Worm (Caenorhabditis elegans): ENCODE measurements around the gene C16A11.10.

- TF ChIP-seq zag-1 (tag; optimal IDR thresholded peaks at IDR 0.05) (no peak), mdl-1 (tag; optimal IDR thresholded peaks at IDR 0.05) (no peak), C16A3.4 (tag; optimal IDR thresholded peaks at IDR 0.05) (no peak)
Measured at ce11 chrII:4226598-4227096, 4.5 kb upstream of the C16A11.10 start, which contains the start of gene C16A11.4.

Measured in whole organism, L1 larva.